Fruit fly (Drosophila melanogaster) whole organism, prepupa: Measurements from ENCODE around the gene alpha-Est5.

ENCODE experiments used
- CG10631 ChIP-seq: fragments of 200-800 bp; sonication (Bioruptor generic); optimal IDR thresholded peaks from 2 replicates; lab custom pipeline; 2016; ENCODE audit warnings: missing biosample characterization, missing genetic modification characterization
- CG16779 ChIP-seq: fragments of 200-800 bp; sonication (Bioruptor generic); optimal IDR thresholded peaks from 3 replicates; lab custom pipeline; 2017; ENCODE audit warnings: missing biosample characterization, mild to moderate bottlenecking, missing genetic modification characterization
- CG6854 ChIP-seq: fragments of 200-800 bp; sonication (Bioruptor generic); optimal IDR thresholded peaks from 2 replicates; lab custom pipeline; 2017; ENCODE audit warnings: missing biosample characterization, mild to moderate bottlenecking, missing genetic modification characterization
- Eip75B ChIP-seq: fragments of 200-800 bp; sonication (Bioruptor generic); optimal IDR thresholded peaks from 3 replicates; lab custom pipeline; 2016; ENCODE audit warnings: missing biosample characterization, missing genetic modification characterization
- Hr39 ChIP-seq: fragments of 200-800 bp; sonication (Bioruptor generic); optimal IDR thresholded peaks from 2 replicates; lab custom pipeline; 2016; ENCODE audit warnings: missing biosample characterization, missing genetic modification characterization
- OdsH ChIP-seq: fragments of 200-800 bp; sonication (Bioruptor generic); optimal IDR thresholded peaks from 3 replicates; lab custom pipeline; 2016; ENCODE audit warnings: missing biosample characterization, missing genetic modification characterization
- achi ChIP-seq: fragments of 200-800 bp; sonication (Bioruptor generic); optimal IDR thresholded peaks from 3 replicates; lab custom pipeline; 2016; ENCODE audit warnings: missing biosample characterization, missing genetic modification characterization
- fkh ChIP-seq: fragments of 200-800 bp; sonication (Bioruptor generic); optimal IDR thresholded peaks from 3 replicates; lab custom pipeline; 2017; ENCODE audit warnings: missing biosample characterization, mild to moderate bottlenecking, missing genetic modification characterization, moderate library complexity
- vri ChIP-seq: fragments of 200-800 bp; sonication (Bioruptor generic); optimal IDR thresholded peaks from 3 replicates; lab custom pipeline; 2016; ENCODE audit warnings: missing biosample characterization, mild to moderate bottlenecking, missing genetic modification characterization

- TF ChIP-seq fkh (GFP tag; lab: Kevin White, UChicago) (peak; percentile 28), vri (peak; percentile 72), CG16779 (tag; lab: Kevin White, UChicago) (no peak), CG6854 (GFP tag; lab: Kevin White, UChicago) (no peak), Eip75B (GFP tag; lab: Kevin White, UChicago) (no peak), CG10631 (no peak), achi (no peak), OdsH (GFP tag; lab: Kevin White, UChicago) (no peak), Hr39 (GFP tag; lab: Kevin White, UChicago) (no peak)
Observed at dm6 chr3R:7504989-7505761, 31.0 kb downstream of the alpha-Est5 start, which contains the start of gene alpha-Est9.
